Worm (Caenorhabditis elegans): ENCODE data around the gene cest-3.

DNA sequence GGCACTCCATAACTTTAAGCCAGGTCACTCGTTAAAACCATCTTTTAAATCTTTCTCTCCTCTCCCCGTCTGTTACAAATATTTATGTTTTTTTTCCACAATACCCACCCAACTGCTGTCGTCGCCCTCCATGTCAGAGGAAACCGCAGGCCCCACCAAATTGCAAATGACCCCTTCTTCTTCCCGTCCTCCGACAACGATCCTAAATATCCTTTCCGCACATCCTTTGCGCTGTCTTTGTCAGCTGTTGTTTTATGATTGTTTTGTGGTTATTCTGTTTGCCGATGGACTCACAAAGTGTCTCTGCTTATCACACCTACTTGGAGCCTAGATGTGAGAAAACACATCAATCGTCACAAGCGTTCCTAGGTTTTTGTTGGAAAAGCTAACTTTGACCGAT, 6.7 kb downstream of the cest-3 start:
- TF ChIP-seq pha-4 (tag; optimal IDR thresholded peaks at IDR 0.05): no peak
- no peak for TF ChIP-seq elt-3 (tag; optimal IDR thresholded peaks at IDR 0.05)
- no peak for TF ChIP-seq unc-39 (tag; optimal IDR thresholded peaks at IDR 0.05)
- TF ChIP-seq ceh-39 (tag; optimal IDR thresholded peaks at IDR 0.05): no peak
- no peak for TF ChIP-seq blmp-1 (tag; optimal IDR thresholded peaks at IDR 0.05)
- no peak for TF ChIP-seq lsy-2 (tag; optimal IDR thresholded peaks at IDR 0.05)
